Worm (Caenorhabditis elegans): Measurements from ENCODE around the gene scvp-1.

The scvp-1 gene

DNA sequence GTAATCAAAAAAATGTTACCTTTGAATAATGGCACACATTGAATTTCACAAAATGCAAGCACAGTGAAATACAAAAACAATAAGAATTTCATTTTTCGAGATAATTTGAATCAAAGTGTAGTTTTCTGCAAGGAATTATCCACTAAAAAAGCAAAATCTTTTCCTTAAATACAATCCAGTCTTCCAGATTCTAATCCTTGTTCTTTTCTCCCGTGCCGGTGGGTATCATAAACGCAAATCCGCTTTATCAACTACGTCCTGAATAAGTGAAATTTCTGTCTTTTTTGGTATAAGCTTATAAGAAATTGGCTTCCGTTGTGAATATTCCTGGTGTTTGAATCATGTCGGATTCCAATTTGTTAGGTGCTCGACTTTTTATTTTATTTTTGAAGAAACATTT is 42.9 kb downstream of the scvp-1 start:
- TF ChIP-seq lsy-12 (tag; optimal IDR thresholded peaks at IDR 0.05) (no peak), nhr-43 (tag; optimal IDR thresholded peaks at IDR 0.05; ENCODE audit: poor library complexity, severe bottlenecking) (peak; percentile 23)

DNA sequence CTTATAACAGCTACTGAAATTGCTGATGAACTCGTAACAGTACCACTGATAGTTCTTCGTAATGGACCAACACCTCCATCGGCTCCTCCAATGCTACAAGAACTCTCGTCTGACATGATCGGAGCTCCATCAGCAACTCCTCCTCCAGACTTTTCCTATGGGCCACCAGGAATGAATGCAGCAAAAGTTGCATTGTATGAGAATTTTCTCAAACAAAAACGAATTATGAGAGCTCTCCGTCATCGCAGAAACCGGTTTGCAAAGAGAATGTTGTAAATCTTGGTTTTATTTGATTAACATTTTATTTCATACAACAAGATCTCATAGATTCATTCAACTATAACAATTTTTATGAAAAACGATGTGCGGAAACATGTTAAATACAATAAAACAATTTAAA is 43.5 kb downstream of the scvp-1 start:
- TF ChIP-seq nhr-76 (tag; optimal IDR thresholded peaks at IDR 0.05) (no peak), skn-1 (tag; optimal IDR thresholded peaks at IDR 0.05) (no peak), fkh-10 (GFP tag; optimal IDR thresholded peaks at IDR 0.05) (no peak), nhr-25 (tag; optimal IDR thresholded peaks at IDR 0.05) (no peak), hmg-11 (tag; optimal IDR thresholded peaks at IDR 0.05) (no peak), ztf-11 (tag; optimal IDR thresholded peaks at IDR 0.05) (no peak), egl-5 (tag; optimal IDR thresholded peaks at IDR 0.05) (no peak), nhr-67 (tag; optimal IDR thresholded peaks at IDR 0.05) (no peak), nhr-237 (tag; optimal IDR thresholded peaks at IDR 0.05) (no peak), nhr-77 (tag; optimal IDR thresholded peaks at IDR 0.05) (no peak), nhr-43 (tag; optimal IDR thresholded peaks at IDR 0.05; ENCODE audit: poor library complexity, severe bottlenecking) (peak; percentile 52), ama-1 (optimal IDR thresholded peaks at IDR 0.05) (peak; percentile 69)

DNA sequence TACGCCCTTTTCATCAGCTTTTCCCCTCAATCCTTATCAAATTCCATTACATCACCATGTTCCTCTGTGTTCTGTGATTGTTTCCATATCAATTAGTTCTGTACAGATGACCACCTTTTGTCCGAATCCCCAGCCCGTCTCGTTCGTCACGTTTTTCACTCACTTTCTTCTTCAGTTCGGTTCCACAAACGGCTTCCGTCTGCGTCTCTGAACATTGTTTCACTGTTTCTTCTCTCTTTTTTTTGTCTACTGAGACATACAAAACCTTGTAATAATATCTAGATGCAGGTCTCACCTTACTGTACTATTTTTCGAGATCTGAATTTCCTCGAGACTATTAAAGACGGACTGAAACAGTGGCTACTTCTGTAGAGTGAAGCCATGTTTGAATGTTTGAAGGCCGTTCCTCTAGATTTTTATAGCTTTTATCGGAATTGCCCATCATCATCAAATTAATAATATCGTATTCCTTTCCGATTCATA is 44.6 kb downstream of the scvp-1 start, which contains the start of gene F32D8.3:
Gene F32D8.3, plus strand, starts transcription at position 433 of the 483 bp plus-strand sequence.
- peak; percentile 3 for TF ChIP-seq nhr-23 (tag; optimal IDR thresholded peaks at IDR 0.05)
- TF ChIP-seq elt-3 (tag; optimal IDR thresholded peaks at IDR 0.05), result peak in 1 of 3 experiments; percentile 19
- no peak for TF ChIP-seq eor-1 (tag; optimal IDR thresholded peaks at IDR 0.05)
- TF ChIP-seq nhr-25 (tag; optimal IDR thresholded peaks at IDR 0.05), result peak; percentile 55
- no peak for TF ChIP-seq nhr-67 (tag; optimal IDR thresholded peaks at IDR 0.05)
- TF ChIP-seq nhr-43 (tag; optimal IDR thresholded peaks at IDR 0.05; ENCODE audit: poor library complexity, severe bottlenecking), result peak; percentile 35

DNA sequence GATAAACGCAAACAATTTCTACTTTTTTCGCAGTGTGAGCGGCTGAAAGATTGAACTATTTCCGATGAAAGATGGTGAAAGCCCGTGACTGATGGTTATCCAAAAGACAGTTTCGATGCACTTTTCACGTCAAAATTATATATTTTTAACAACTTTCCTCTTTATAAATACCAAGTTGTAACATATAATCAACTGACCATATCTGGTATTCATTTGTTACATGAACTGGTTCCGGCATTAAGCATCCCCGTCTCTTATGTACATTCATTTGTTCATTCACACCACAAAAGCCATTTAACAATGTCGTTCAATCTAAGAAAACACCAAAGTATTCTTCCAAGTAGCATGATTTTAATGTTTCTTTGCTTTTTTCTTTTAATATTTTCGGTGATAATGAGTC is 47.6 kb downstream of the scvp-1 start, which contains the start of gene F32D8.2:
Gene F32D8.2, plus strand, starts transcription at position 301 of the 400 bp plus-strand sequence.
- TF ChIP-seq aly-2 (tag; optimal IDR thresholded peaks at IDR 0.05) (no peak), fkh-10 (GFP tag; optimal IDR thresholded peaks at IDR 0.05) (no peak), egl-5 (tag; optimal IDR thresholded peaks at IDR 0.05) (no peak), sea-2 (GFP tag; optimal IDR thresholded peaks at IDR 0.05) (no peak), fkh-2 (tag; optimal IDR thresholded peaks at IDR 0.05) (no peak), lsy-12 (tag; optimal IDR thresholded peaks at IDR 0.05) (no peak), ceh-9 (tag; optimal IDR thresholded peaks at IDR 0.05) (no peak), ztf-4 (tag; optimal IDR thresholded peaks at IDR 0.05) (no peak), ceh-16 (tag; optimal IDR thresholded peaks at IDR 0.05) (no peak), tbx-2 (tag; optimal IDR thresholded peaks at IDR 0.05) (no peak), ceh-28 (tag; optimal IDR thresholded peaks at IDR 0.05) (no peak), ZK546.5 (tag; optimal IDR thresholded peaks at IDR 0.05) (no peak), nhr-23 (tag; optimal IDR thresholded peaks at IDR 0.05) (no peak), eor-1 (tag; optimal IDR thresholded peaks at IDR 0.05) (no peak), daf-12 (tag; optimal IDR thresholded peaks at IDR 0.05) (no peak), elt-3 (tag; optimal IDR thresholded peaks at IDR 0.05) (no peak), nhr-11 (tag; optimal IDR thresholded peaks at IDR 0.05) (no peak), nhr-12 (tag; optimal IDR thresholded peaks at IDR 0.05) (no peak)

Data from whole organism, L3 larva.